Fruit fly (Drosophila melanogaster) whole organism, embryonic: ENCODE results near the gene mbt.
A peak's percentile ranks its signal among the peaks of the same experiment; 100 is the strongest.

Source experiments
- BEAF-32 ChIP-seq: fragments of 200-800 bp; sonication (Bioruptor generic); optimal IDR thresholded peaks from 3 replicates; lab custom pipeline; 2017; ENCODE audit warnings: missing biosample characterization, missing genetic modification characterization, mild to moderate bottlenecking, moderate library complexity, missing genetic modification reagents
- CG10147 ChIP-seq: fragments of 200-800 bp; sonication (Bioruptor generic); optimal IDR thresholded peaks from 2 replicates; lab custom pipeline; 2019; ENCODE audit warnings: missing biosample characterization, mild to moderate bottlenecking, missing genetic modification characterization, moderate library complexity
- CG10979 ChIP-seq: fragments of 200-800 bp; sonication (Bioruptor generic); optimal IDR thresholded peaks from 2 replicates; lab custom pipeline; 2018; ENCODE audit warnings: missing biosample characterization, mild to moderate bottlenecking, missing genetic modification characterization, moderate library complexity
- CG13287 ChIP-seq: fragments of 200-800 bp; sonication (Bioruptor generic); IDR thresholded peaks from 2 replicates; pipeline ENCODE4 v1.3.6; 2022; ENCODE audit warnings: missing biosample characterization, missing genetic modification characterization; ENCODE audit not compliant: partially characterized antibody
- CG13424 ChIP-seq: fragments of 200-800 bp; sonication (Bioruptor generic); optimal IDR thresholded peaks from 2 replicates; lab custom pipeline; 2019; ENCODE audit warnings: missing biosample characterization, mild to moderate bottlenecking, missing genetic modification characterization, moderate library complexity
- CG13624 ChIP-seq: fragments of 200-800 bp; sonication (Bioruptor generic); optimal IDR thresholded peaks from 2 replicates; lab custom pipeline; 2016; ENCODE audit warnings: missing biosample characterization, missing genetic modification characterization
- CG14667 ChIP-seq: fragments of 200-800 bp; sonication (Bioruptor generic); IDR thresholded peaks from 2 replicates; pipeline ENCODE4 v1.3.6; 2022; ENCODE audit warnings: missing biosample characterization, missing genetic modification characterization
- CG18599 ChIP-seq: fragments of 200-800 bp; sonication (Bioruptor generic); optimal IDR thresholded peaks from 3 replicates; lab custom pipeline; 2017; ENCODE audit warnings: missing biosample characterization, missing genetic modification characterization, mild to moderate bottlenecking, moderate library complexity, missing genetic modification reagents
- CG18619 ChIP-seq: fragments of 200-800 bp; sonication (Bioruptor generic); optimal IDR thresholded peaks from 3 replicates; lab custom pipeline; 2017; ENCODE audit warnings: missing biosample characterization, mild to moderate bottlenecking, missing genetic modification characterization
- CG2129 ChIP-seq: fragments of 200-800 bp; sonication (Bioruptor generic); IDR thresholded peaks from 2 replicates; pipeline ENCODE4 v1.3.6; 2022; ENCODE audit warnings: missing biosample characterization, missing genetic modification characterization; ENCODE audit not compliant: partially characterized antibody
- CG31388 ChIP-seq: fragments of 200-800 bp; sonication (Bioruptor generic); optimal IDR thresholded peaks from 2 replicates; lab custom pipeline; 2016; ENCODE audit warnings: missing biosample characterization, missing genetic modification characterization
- CG32767 ChIP-seq: fragments of 200-800 bp; sonication (Bioruptor generic); IDR thresholded peaks from 2 replicates; pipeline ENCODE4 v1.3.6; 2022; ENCODE audit warnings: missing biosample characterization, missing genetic modification characterization
- CG4730 ChIP-seq: fragments of 200-800 bp; sonication (Bioruptor generic); IDR thresholded peaks from 2 replicates; pipeline ENCODE4 v1.3.6; 2022; ENCODE audit warnings: missing biosample characterization, missing genetic modification characterization
- CG5245 ChIP-seq: fragments of 200-800 bp; sonication (Bioruptor generic); optimal IDR thresholded peaks from 3 replicates; lab custom pipeline; 2016; ENCODE audit warnings: missing biosample characterization, missing genetic modification characterization
- CG5953 ChIP-seq: fragments of 200-800 bp; sonication (Bioruptor generic); IDR thresholded peaks from 2 replicates; pipeline ENCODE4 v1.3.6; 2022; ENCODE audit warnings: missing biosample characterization, missing genetic modification characterization
- CG6683 ChIP-seq: fragments of 200-800 bp; sonication (Bioruptor generic); optimal IDR thresholded peaks from 2 replicates; lab custom pipeline; 2017; ENCODE audit warnings: missing biosample characterization, mild to moderate bottlenecking, missing genetic modification characterization, missing genetic modification reagents
- Dad ChIP-seq: fragments of 200-800 bp; sonication (Bioruptor generic); optimal IDR thresholded peaks from 3 replicates; lab custom pipeline; 2016; ENCODE audit warnings: missing biosample characterization, missing genetic modification characterization
- Dll ChIP-seq: fragments of 200-800 bp; sonication (Bioruptor generic); IDR thresholded peaks from 4 replicates; pipeline ENCODE4 v1.3.6; 2022; ENCODE audit warnings: missing biosample characterization, missing genetic modification characterization; ENCODE audit not compliant: partially characterized antibody
- Doc3 ChIP-seq: fragments of 200-800 bp; sonication (Bioruptor generic); IDR thresholded peaks from 3 replicates; pipeline ENCODE4 v1.3.6; 2022; ENCODE audit warnings: missing biosample characterization, missing genetic modification characterization; ENCODE audit not compliant: partially characterized antibody
- Dp ChIP-seq: fragments of 200-800 bp; sonication (Bioruptor generic); optimal IDR thresholded peaks from 2 replicates; lab custom pipeline; 2018; ENCODE audit warnings: missing biosample characterization, mild to moderate bottlenecking, missing genetic modification characterization, moderate library complexity
- E2f2 ChIP-seq: fragments of 200-800 bp; sonication (Bioruptor generic); IDR thresholded peaks from 2 replicates; pipeline ENCODE4 v1.3.6; 2022; ENCODE audit warnings: missing biosample characterization, missing genetic modification characterization
- H2.0 ChIP-seq: fragments of 200-800 bp; sonication (Bioruptor generic); IDR thresholded peaks from 2 replicates; pipeline ENCODE4 v1.3.6; 2022; ENCODE audit warnings: missing biosample characterization, missing genetic modification characterization
- HmgZ ChIP-seq: fragments of 200-800 bp; sonication (Bioruptor generic); optimal IDR thresholded peaks from 2 replicates; lab custom pipeline; 2018; ENCODE audit warnings: missing biosample characterization, mild to moderate bottlenecking, missing genetic modification characterization
- Hr78 ChIP-seq, 2 experiments: fragments of 200-800 bp in 1 of 2; fragments of >200 bp in 1 of 2; sonication (Bioruptor generic) in 1 of 2; optimal IDR thresholded peaks; 2 replicates each; lab custom pipeline; 2017 to 2019; ENCODE audit warnings: missing biosample characterization in 2 of 2, missing genetic modification characterization in 2 of 2, mild to moderate bottlenecking in 1 of 2, moderate library complexity in 1 of 2
- Med ChIP-seq: fragments of 200-800 bp; sonication (Bioruptor generic); peaks from one replicate; lab custom pipeline; 2016; ENCODE audit warnings: missing biosample characterization, missing genetic modification characterization, mild to moderate bottlenecking, inconsistent platforms, moderate library complexity
- Myb ChIP-seq: fragments of 200-800 bp; sonication (Bioruptor generic); optimal IDR thresholded peaks from 2 replicates; lab custom pipeline; 2016; ENCODE audit warnings: missing biosample characterization, missing genetic modification characterization
- YL-1 ChIP-seq: fragments of 200-800 bp; sonication (Bioruptor generic); optimal IDR thresholded peaks from 3 replicates; lab custom pipeline; 2017; ENCODE audit warnings: missing biosample characterization, mild to moderate bottlenecking, missing genetic modification characterization
- ase ChIP-seq: fragments of 200-800 bp; sonication (Bioruptor generic); IDR thresholded peaks from 3 replicates; pipeline ENCODE4 v1.3.6; 2022; ENCODE audit warnings: missing biosample characterization, missing genetic modification characterization
- cas ChIP-seq: fragments of 200-800 bp; sonication (Bioruptor generic); IDR thresholded peaks from 2 replicates; pipeline ENCODE4 v1.3.6; 2022; ENCODE audit warnings: missing biosample characterization, missing genetic modification characterization
- danr ChIP-seq: fragments of 200-800 bp; sonication (Bioruptor generic); IDR thresholded peaks from 2 replicates; pipeline ENCODE4 v1.3.6; 2022; ENCODE audit warnings: missing biosample characterization, missing genetic modification characterization
- dmrt99B ChIP-seq: fragments of 200-800 bp; sonication (Bioruptor generic); optimal IDR thresholded peaks from 2 replicates; lab custom pipeline; 2018; ENCODE audit warnings: missing biosample characterization, mild to moderate bottlenecking, missing genetic modification characterization, moderate library complexity
- fu2 ChIP-seq: fragments of 200-800 bp; sonication (Bioruptor generic); optimal IDR thresholded peaks from 2 replicates; lab custom pipeline; 2016; ENCODE audit warnings: missing biosample characterization, missing genetic modification characterization
- grn ChIP-seq: fragments of 200-800 bp; sonication (Bioruptor generic); optimal IDR thresholded peaks from 3 replicates; lab custom pipeline; 2017; ENCODE audit warnings: missing biosample characterization, missing genetic modification characterization
- gro ChIP-seq: fragments of 200-800 bp; sonication (Bioruptor generic); optimal IDR thresholded peaks from 2 replicates; lab custom pipeline; 2016; ENCODE audit warnings: missing biosample characterization, missing genetic modification characterization
- gsb ChIP-seq: fragments of 200-800 bp; sonication (Bioruptor generic); IDR thresholded peaks from 2 replicates; pipeline ENCODE4 v1.3.6; 2022; ENCODE audit warnings: missing biosample characterization, missing genetic modification characterization
- insv ChIP-seq, 2 experiments: fragments of 200-800 bp; sonication (Bioruptor generic); optimal IDR thresholded peaks; 3 replicates each; lab custom pipeline; 2016 to 2018; ENCODE audit warnings: missing biosample characterization in 2 of 2, missing genetic modification characterization in 2 of 2
- kay ChIP-seq: fragments of 200-800 bp; sonication (Bioruptor generic); optimal IDR thresholded peaks from 2 replicates; lab custom pipeline; 2016; ENCODE audit warnings: missing biosample characterization, missing genetic modification characterization
- kni ChIP-seq: fragments of 200-800 bp; sonication (Bioruptor generic); optimal IDR thresholded peaks from 3 replicates; lab custom pipeline; 2017; ENCODE audit warnings: mild to moderate bottlenecking, missing biosample characterization, missing genetic modification reagents, missing genetic modification characterization
- lov ChIP-seq, 2 experiments: fragments of 200-800 bp in 1 of 2; fragments of >200 bp in 1 of 2; sonication (Bioruptor generic) in 1 of 2; IDR thresholded peaks in 1 of 2; optimal IDR thresholded peaks in 1 of 2; 2 replicates in 1 of 2; 3 replicates in 1 of 2; pipeline versions ENCODE4 v1.3.6 to Lab custom; 2017 to 2022; ENCODE audit warnings: missing biosample characterization in 1 of 2, missing genetic modification characterization in 1 of 2
- mirr ChIP-seq: fragments of 200-800 bp; sonication (Bioruptor generic); optimal IDR thresholded peaks from 3 replicates; lab custom pipeline; 2018; ENCODE audit warnings: missing biosample characterization, mild to moderate bottlenecking, missing genetic modification characterization
- nerfin-1 ChIP-seq: fragments of 200-800 bp; sonication (Bioruptor generic); optimal IDR thresholded peaks from 3 replicates; lab custom pipeline; 2019; ENCODE audit warnings: missing biosample characterization, mild to moderate bottlenecking, missing genetic modification characterization, moderate library complexity
- nmo ChIP-seq: fragments of 200-800 bp; sonication (Bioruptor generic); optimal IDR thresholded peaks from 2 replicates; lab custom pipeline; 2018; ENCODE audit warnings: missing biosample characterization, mild to moderate bottlenecking, missing genetic modification characterization, moderate library complexity
- ranshi ChIP-seq: fragments of 200-800 bp; sonication (Bioruptor generic); IDR thresholded peaks from 2 replicates; pipeline ENCODE4 v1.3.6; 2022; ENCODE audit warnings: missing biosample characterization, missing genetic modification characterization
- ro ChIP-seq: fragments of 200-800 bp; sonication (Bioruptor generic); IDR thresholded peaks from 2 replicates; pipeline ENCODE4 v1.3.6; 2022; ENCODE audit warnings: missing biosample characterization, missing genetic modification characterization
- salm ChIP-seq: fragments of 200-800 bp; sonication (Bioruptor generic); optimal IDR thresholded peaks from 2 replicates; lab custom pipeline; 2018; ENCODE audit warnings: missing biosample characterization, mild to moderate bottlenecking, missing genetic modification characterization
- scrt ChIP-seq: fragments of 200-800 bp; sonication (Bioruptor generic); optimal IDR thresholded peaks from 2 replicates; lab custom pipeline; 2018; ENCODE audit warnings: missing biosample characterization, mild to moderate bottlenecking, missing genetic modification characterization, moderate library complexity
- sima ChIP-seq: fragments of 200-800 bp; sonication (Bioruptor generic); optimal IDR thresholded peaks from 2 replicates; lab custom pipeline; 2016; ENCODE audit warnings: missing biosample characterization, missing genetic modification characterization
- sr ChIP-seq: fragments of 200-800 bp; sonication (Bioruptor generic); IDR thresholded peaks from 3 replicates; pipeline ENCODE4 v1.3.6; 2022; ENCODE audit warnings: missing biosample characterization, missing genetic modification characterization
- tup ChIP-seq: fragments of 200-800 bp; sonication (Bioruptor generic); optimal IDR thresholded peaks from 2 replicates; lab custom pipeline; 2016; ENCODE audit warnings: missing biosample characterization, mild to moderate bottlenecking, missing genetic modification characterization, moderate library complexity
- zf30C ChIP-seq: fragments of 200-800 bp; sonication (Bioruptor generic); optimal IDR thresholded peaks from 3 replicates; lab custom pipeline; 2018; ENCODE audit warnings: missing biosample characterization, mild to moderate bottlenecking, missing genetic modification characterization

Gene mbt

DNA sequence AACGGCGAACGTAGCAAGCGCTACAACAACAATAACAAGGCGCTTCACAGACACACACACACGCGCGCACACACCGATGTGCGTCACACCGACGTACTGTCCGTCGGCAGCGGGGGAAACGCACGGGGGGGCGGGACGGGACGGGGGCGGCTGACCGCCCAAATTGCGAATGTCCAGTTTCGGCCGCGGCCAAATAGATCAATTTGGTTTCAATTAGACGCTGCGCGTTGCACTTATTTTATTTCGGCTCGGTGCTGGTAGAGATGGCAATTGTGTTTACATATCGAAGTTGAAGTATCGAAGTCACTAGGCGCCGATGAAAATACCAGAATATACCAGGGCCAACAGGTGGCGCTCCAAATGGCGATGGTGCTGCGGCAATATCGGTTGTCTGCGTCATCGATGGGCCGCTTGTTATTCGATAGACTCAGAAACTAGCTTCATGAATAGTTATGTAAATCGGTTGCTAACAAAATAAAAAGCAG lies 26.7 kb downstream of the mbt start, which contains the start of gene Rok (continued):
- TF ChIP-seq dmrt99B (tag; lab: Kevin White, UChicago), result no peak
- TF ChIP-seq H2.0 (GFP tag; lab: Robert Waterston, UW), result no peak; the same call in 1 of the 2 replicates
- TF ChIP-seq salm, result no peak
- TF ChIP-seq grn, result no peak
- peak; percentile 3 for TF ChIP-seq HmgZ (tag; lab: Kevin White, UChicago)
- TF ChIP-seq YL-1, result peak; percentile 6
- no peak for TF ChIP-seq Hr78 (GFP tag; optimal IDR thresholded peaks at IDR 0.05; lab: Kevin White, UChicago)
- TF ChIP-seq lov (optimal IDR thresholded peaks at IDR 0.05; lab: Kevin White, UChicago), result no peak
- TF ChIP-seq lov (GFP tag; IDR thresholded peaks at IDR 0.05; lab: Robert Waterston, UW), result no peak
- no peak for TF ChIP-seq gro (GFP tag; lab: Kevin White, UChicago)
- no peak for TF ChIP-seq CG10979
- TF ChIP-seq nmo (GFP tag; lab: Kevin White, UChicago), result no peak
- peak; percentile 59 for TF ChIP-seq CG2129 (GFP tag; lab: Robert Waterston, UW)
- no peak for TF ChIP-seq nerfin-1 (tag; lab: Kevin White, UChicago)
- TF ChIP-seq kay (GFP tag; lab: Kevin White, UChicago), result no peak
- TF ChIP-seq CG18619 (GFP tag; lab: Kevin White, UChicago), result no peak
- TF ChIP-seq CG5245 (GFP tag; lab: Kevin White, UChicago), result no peak
- peak; percentile 77 for TF ChIP-seq CG13287 (GFP tag; lab: Robert Waterston, UW)
- TF ChIP-seq tup, result no peak
- TF ChIP-seq sima, result no peak
- TF ChIP-seq gsb (GFP tag; lab: Robert Waterston, UW), result no peak
- no peak for TF ChIP-seq sr (GFP tag; lab: Robert Waterston, UW)
- TF ChIP-seq CG14667, result no peak
- TF ChIP-seq ranshi (GFP tag; lab: Robert Waterston, UW), result no peak; the same call in 1 of the 2 replicates
- no peak for TF ChIP-seq Dad (GFP tag; lab: Kevin White, UChicago)
- TF ChIP-seq CG4730, result no peak
- no peak for TF ChIP-seq ro
- peak; percentile 74 for TF ChIP-seq Med
- no peak for TF ChIP-seq CG13424 (tag; lab: Kevin White, UChicago)
- TF ChIP-seq insv (GFP tag; optimal IDR thresholded peaks at IDR 0.05; lab: Kevin White, UChicago), result no peak
- TF ChIP-seq CG5953 (GFP tag; lab: Robert Waterston, UW), result no peak
- TF ChIP-seq cas (GFP tag; lab: Robert Waterston, UW), result no peak
- TF ChIP-seq CG18599, result no peak
- no peak for TF ChIP-seq danr (GFP tag; lab: Robert Waterston, UW)
- TF ChIP-seq Dp (GFP tag; lab: Kevin White, UChicago), result peak; percentile 35
- TF ChIP-seq CG13624 (GFP tag; lab: Kevin White, UChicago), result no peak
- no peak for TF ChIP-seq zf30C (GFP tag; lab: Kevin White, UChicago)
- TF ChIP-seq fu2 (GFP tag; lab: Kevin White, UChicago), result no peak
- TF ChIP-seq CG10147 (GFP tag; lab: Kevin White, UChicago), result no peak
- TF ChIP-seq Doc3 (GFP tag; lab: Robert Waterston, UW), result peak; percentile 60; the same call in 1 of the 3 replicates
- TF ChIP-seq mirr, result no peak
- TF ChIP-seq kni (GFP tag; lab: Kevin White, UChicago), result no peak
- TF ChIP-seq ase, result no peak
- no peak for TF ChIP-seq E2f2 (GFP tag; lab: Robert Waterston, UW)
- peak; percentile 95 for TF ChIP-seq BEAF-32 (GFP tag; lab: Kevin White, UChicago)
- no peak for TF ChIP-seq CG6683 (GFP tag; lab: Kevin White, UChicago)
- TF ChIP-seq Dll, result peak; percentile 77
- TF ChIP-seq CG31388, result no peak
- TF ChIP-seq CG32767 (GFP tag; lab: Robert Waterston, UW), result peak; percentile 24; the same call in 1 of the 2 replicates
- peak; percentile 16 for TF ChIP-seq Myb
- TF ChIP-seq scrt (GFP tag; lab: Kevin White, UChicago), result no peak
